Fruit fly (Drosophila melanogaster) whole organism, embryonic: Measurements from ENCODE around the gene CG44006.

Source experiments
- CG11695 ChIP-seq: fragments of 200-800 bp; sonication (Bioruptor generic); IDR thresholded peaks from 3 replicates; pipeline ENCODE4 v1.3.6; 2022; ENCODE audit warnings: missing biosample characterization, missing genetic modification characterization
- CG14441 ChIP-seq: fragments of 200-800 bp; sonication (Bioruptor generic); IDR thresholded peaks from 2 replicates; pipeline ENCODE4 v1.3.6; 2022; ENCODE audit warnings: missing biosample characterization, missing genetic modification characterization
- CG17912 ChIP-seq: fragments of 200-800 bp; sonication (Bioruptor generic); optimal IDR thresholded peaks from 2 replicates; lab custom pipeline; 2018; ENCODE audit warnings: missing biosample characterization, mild to moderate bottlenecking, missing genetic modification characterization
- Pdp1 ChIP-seq, 2 experiments: fragments of 200-800 bp; sonication (Bioruptor generic); optimal IDR thresholded peaks; 3 replicates each; lab custom pipeline; 2016; ENCODE audit warnings: missing biosample characterization in 2 of 2, missing genetic modification characterization in 2 of 2, mild to moderate bottlenecking in 1 of 2, moderate library complexity in 1 of 2
- az2 ChIP-seq: fragments of 200-800 bp; sonication (Bioruptor generic); optimal IDR thresholded peaks from 3 replicates; lab custom pipeline; 2016; ENCODE audit warnings: missing biosample characterization, missing genetic modification characterization
- chm ChIP-seq: fragments of 200-800 bp; sonication (Bioruptor generic); IDR thresholded peaks from 2 replicates; pipeline ENCODE4 v1.3.6; 2022; ENCODE audit warnings: missing biosample characterization, missing genetic modification characterization
- dm ChIP-seq: fragments of 200-800 bp; sonication (Bioruptor generic); optimal IDR thresholded peaks from 3 replicates; lab custom pipeline; 2016; ENCODE audit warnings: missing biosample characterization, missing genetic modification characterization
- hb ChIP-seq: fragments of 200-800 bp; sonication (Bioruptor generic); IDR thresholded peaks from 3 replicates; pipeline ENCODE4 v1.3.6; 2022; ENCODE audit warnings: missing biosample characterization, missing genetic modification characterization; ENCODE audit not compliant: partially characterized antibody
- inv ChIP-seq: fragments of 200-800 bp; sonication (Bioruptor generic); IDR thresholded peaks from 2 replicates; pipeline ENCODE4 v1.3.6; 2022; ENCODE audit warnings: missing biosample characterization, missing genetic modification characterization; ENCODE audit not compliant: partially characterized antibody
- nerfin-2 ChIP-seq: fragments of 200-800 bp; sonication (Bioruptor generic); IDR thresholded peaks from 2 replicates; pipeline ENCODE4 v1.3.6; 2022; ENCODE audit warnings: missing biosample characterization, missing genetic modification characterization; ENCODE audit not compliant: partially characterized antibody
- peb ChIP-seq: fragments of 200-800 bp; sonication (Bioruptor generic); IDR thresholded peaks from 2 replicates; pipeline ENCODE4 v1.3.6; 2022; ENCODE audit warnings: missing biosample characterization, missing genetic modification characterization
- slbo ChIP-seq: fragments of 200-800 bp; sonication (Bioruptor generic); IDR thresholded peaks from 2 replicates; pipeline ENCODE4 v1.3.6; 2022; ENCODE audit warnings: missing biosample characterization, missing genetic modification characterization
- tgo ChIP-seq: fragments of 200-800 bp; sonication (Bioruptor generic); IDR thresholded peaks from 3 replicates; pipeline ENCODE4 v1.3.6; 2022; ENCODE audit warnings: missing biosample characterization, missing genetic modification characterization
- usp ChIP-seq: fragments of >200 bp; optimal IDR thresholded peaks from 2 replicates; lab custom pipeline; 2017; ENCODE audit warnings: missing biosample characterization, missing genetic modification characterization

DNA sequence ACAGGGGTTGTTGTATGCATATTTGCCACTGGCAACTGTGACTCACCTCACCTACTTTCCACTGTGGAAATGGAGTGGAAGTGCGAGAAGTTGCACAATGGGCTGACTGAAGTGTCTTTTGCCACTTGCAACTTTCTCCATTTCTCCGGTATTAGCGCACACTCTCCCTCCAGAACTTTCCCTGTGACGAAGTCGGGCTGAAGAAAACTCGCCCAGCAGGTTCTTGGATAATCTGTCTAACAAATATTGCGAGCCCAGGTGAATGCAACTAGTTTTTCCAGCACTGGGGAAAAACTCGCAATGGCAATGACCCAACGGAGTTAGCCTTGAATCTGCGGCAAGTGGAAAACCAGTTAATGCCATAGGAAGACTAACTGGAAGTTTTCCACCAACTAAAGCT is 6.7 kb upstream of the CG44006 start:
- TF ChIP-seq CG17912 (GFP tag; lab: Kevin White, UChicago) (no peak), peb (GFP tag; lab: Robert Waterston, UW) (no peak), tgo (GFP tag; lab: Robert Waterston, UW) (no peak), CG14441 (GFP tag; lab: Robert Waterston, UW) (no peak), nerfin-2 (GFP tag; lab: Robert Waterston, UW) (no peak), slbo (GFP tag; lab: Robert Waterston, UW) (no peak), CG11695 (GFP tag; lab: Robert Waterston, UW) (no peak), inv (GFP tag; lab: Robert Waterston, UW) (no peak), usp (GFP tag; lab: Kevin White, UChicago) (no peak), hb (no peak), az2 (no peak), dm (GFP tag; lab: Kevin White, UChicago) (no peak), Pdp1 (GFP tag; optimal IDR thresholded peaks at IDR 0.05; lab: Kevin White, UChicago) (no peak), chm (GFP tag; lab: Robert Waterston, UW) (no peak)
